Fruit fly (Drosophila melanogaster) whole organism, pupa: Measurements from ENCODE around the gene Nepl9.

Experiments used
- CG15710 ChIP-seq: fragments of 200-800 bp; sonication (Bioruptor generic); optimal IDR thresholded peaks from 2 replicates; lab custom pipeline; 2018; ENCODE audit warnings: missing biosample characterization, mild to moderate bottlenecking, missing genetic modification characterization, moderate library complexity
- EcR ChIP-seq: fragments of 200-800 bp; sonication (Bioruptor generic); optimal IDR thresholded peaks from 3 replicates; lab custom pipeline; 2019; ENCODE audit warnings: missing biosample characterization, missing genetic modification characterization, mild to moderate bottlenecking, moderate library complexity, missing genetic modification reagents
- Snoo ChIP-seq: fragments of 200-800 bp; sonication (Bioruptor generic); optimal IDR thresholded peaks from 3 replicates; lab custom pipeline; 2017; ENCODE audit warnings: missing biosample characterization, mild to moderate bottlenecking, missing genetic modification characterization, inconsistent platforms
- fd96Ca ChIP-seq: fragments of 200-800 bp; sonication (Bioruptor generic); IDR thresholded peaks from 3 replicates; pipeline ENCODE4 v1.3.6; 2022; ENCODE audit warnings: missing biosample characterization, missing genetic modification characterization
- gl ChIP-seq: fragments of 200-800 bp; sonication (Bioruptor generic); optimal IDR thresholded peaks from 2 replicates; lab custom pipeline; 2018; ENCODE audit warnings: missing biosample characterization, mild to moderate bottlenecking, missing genetic modification characterization

dm6 chr2L:16846742-16847346 lies 9.8 kb upstream of the Nepl9 start:
- no peak for TF ChIP-seq gl (tag; lab: Kevin White, UChicago)
- no peak for TF ChIP-seq Snoo
- TF ChIP-seq fd96Ca (GFP tag; lab: Robert Waterston, UW), result no peak
- no peak for TF ChIP-seq CG15710 (tag; lab: Kevin White, UChicago)
- TF ChIP-seq EcR (GFP tag; lab: Kevin White, UChicago), result peak; percentile 61
